Worm (Caenorhabditis elegans) whole organism, young adult: ENCODE measurements around the gene clec-80.
A peak's percentile ranks its signal among the peaks of the same experiment; 100 is the strongest.

Experiments
- B0035.1 ChIP-seq: sonication (generic microtip); optimal IDR thresholded peaks from 2 replicates; lab custom pipeline; 2016; ENCODE audit warnings: missing genetic modification characterization, mild to moderate bottlenecking, missing compliant biosample characterization, missing genotype, missing genetic modification reagents
- B0261.1 ChIP-seq: sonication (generic microtip); optimal IDR thresholded peaks from 2 replicates; lab custom pipeline; 2016; ENCODE audit warnings: mild to moderate bottlenecking, missing genetic modification characterization, moderate library complexity, missing compliant biosample characterization
- B0336.3 ChIP-seq: fragments of 200-800 bp; sonication (Bioruptor generic); IDR thresholded peaks from 2 replicates; pipeline ENCODE4 v1.3.6; 2022; ENCODE audit warnings: missing genetic modification characterization, missing compliant biosample characterization
- C06A6.2 ChIP-seq: fragments of 200-800 bp; sonication (Bioruptor generic); conservative IDR thresholded peaks from 2 replicates; pipeline ENCODE4 v1.3.6; 2022; ENCODE audit warnings: missing genetic modification characterization, missing compliant biosample characterization
- C17E4.6 ChIP-seq: fragments of 200-800 bp; sonication (Bioruptor generic); IDR thresholded peaks from 2 replicates; pipeline ENCODE4 v1.3.6; 2022; ENCODE audit warnings: missing genetic modification reagents, missing genetic modification characterization, missing compliant biosample characterization
- D2030.7 ChIP-seq: fragments of 200-800 bp; sonication (Bioruptor generic); IDR thresholded peaks from 2 replicates; pipeline ENCODE4 v1.3.6; 2022; ENCODE audit warnings: missing genetic modification reagents, missing genetic modification characterization, missing compliant biosample characterization
- F10E7.11 ChIP-seq: sonication (generic microtip); optimal IDR thresholded peaks from 2 replicates; lab custom pipeline; 2017; ENCODE audit warnings: mild to moderate bottlenecking, missing genetic modification characterization, moderate library complexity, missing compliant biosample characterization
- F39B2.1 ChIP-seq: fragments of 200-800 bp; sonication (Bioruptor generic); IDR thresholded peaks from 2 replicates; pipeline ENCODE4 v1.3.6; 2022; ENCODE audit warnings: missing genetic modification reagents, missing genetic modification characterization, missing compliant biosample characterization
- F57A8.1 ChIP-seq: fragments of 200-800 bp; sonication (Bioruptor generic); optimal IDR thresholded peaks from 2 replicates; lab custom pipeline; 2018; ENCODE audit warnings: mild to moderate bottlenecking, missing genetic modification characterization, moderate library complexity, missing compliant biosample characterization
- Y56A3A.18 ChIP-seq: fragments of 200-800 bp; sonication (Bioruptor generic); IDR thresholded peaks from 2 replicates; pipeline ENCODE4 v1.3.6; 2022; ENCODE audit warnings: missing genetic modification reagents, missing genetic modification characterization, missing compliant biosample characterization
- Y95B8A.8 ChIP-seq: fragments of 200-800 bp; sonication (Bioruptor generic); IDR thresholded peaks from 2 replicates; pipeline ENCODE4 v1.3.6; 2022; ENCODE audit warnings: missing genetic modification reagents, missing genetic modification characterization, missing compliant biosample characterization
- akir-1 ChIP-seq: fragments of 200-800 bp; sonication (Bioruptor generic); optimal IDR thresholded peaks from 2 replicates; lab custom pipeline; 2018; ENCODE audit warnings: mild to moderate bottlenecking, missing genetic modification characterization, moderate library complexity, missing compliant biosample characterization
- attf-5 ChIP-seq: fragments of 200-800 bp; sonication (Bioruptor generic); optimal IDR thresholded peaks from 2 replicates; lab custom pipeline; 2018; ENCODE audit warnings: mild to moderate bottlenecking, missing genetic modification characterization, missing compliant biosample characterization
- bed-2 ChIP-seq: fragments of 200-800 bp; sonication (Bioruptor generic); IDR thresholded peaks from 2 replicates; pipeline ENCODE4 v1.3.6; 2022; ENCODE audit warnings: missing genetic modification reagents, missing genetic modification characterization, missing compliant biosample characterization
- ccch-3 ChIP-seq: fragments of 200-800 bp; sonication (Bioruptor generic); optimal IDR thresholded peaks from 2 replicates; lab custom pipeline; 2018; ENCODE audit warnings: mild to moderate bottlenecking, missing genetic modification characterization, missing compliant biosample characterization
- cebp-1 ChIP-seq, 2 experiments: fragments of 200-800 bp in 1 of 2; sonication (Bioruptor generic) in 1 of 2; sonication (generic microtip) in 1 of 2; IDR thresholded peaks in 1 of 2; optimal IDR thresholded peaks in 1 of 2; 2 replicates each; pipeline versions ENCODE4 v1.3.6 to Lab custom; 2017 to 2022; ENCODE audit warnings: missing compliant biosample characterization in 2 of 2, missing genetic modification characterization in 2 of 2, mild to moderate bottlenecking in 1 of 2, missing genetic modification reagents in 1 of 2, moderate library complexity in 1 of 2
- cebp-2 ChIP-seq: fragments of 200-800 bp; sonication (Bioruptor generic); IDR thresholded peaks from 2 replicates; pipeline ENCODE4 v1.3.6; 2022; ENCODE audit warnings: missing genetic modification characterization, missing compliant biosample characterization
- ceh-100 ChIP-seq: fragments of 200-800 bp; sonication (Bioruptor generic); IDR thresholded peaks from 2 replicates; pipeline ENCODE4 v1.3.6; 2022; ENCODE audit warnings: missing genetic modification reagents, missing genetic modification characterization, missing compliant biosample characterization
- dox-1 ChIP-seq: fragments of 200-800 bp; sonication (Bioruptor generic); IDR thresholded peaks from 2 replicates; pipeline ENCODE4 v1.3.6; 2022; ENCODE audit warnings: missing genetic modification reagents, missing genetic modification characterization, missing compliant biosample characterization
- dpl-1 ChIP-seq: fragments of 150-350 bp; optimal IDR thresholded peaks from 2 replicates; lab custom pipeline; 2014; ENCODE audit warnings: missing biosample characterization, missing genetic modification reagents, missing genetic modification characterization
- egrh-3 ChIP-seq: fragments of 200-800 bp; sonication (Bioruptor generic); IDR thresholded peaks from 2 replicates; pipeline ENCODE4 v1.3.6; 2022; ENCODE audit warnings: missing genetic modification reagents, missing genetic modification characterization, missing compliant biosample characterization
- ekl-4 ChIP-seq: fragments of 200-800 bp; sonication (Bioruptor generic); IDR thresholded peaks from 2 replicates; pipeline ENCODE4 v1.3.6; 2022; ENCODE audit warnings: missing genetic modification reagents, missing genetic modification characterization, missing compliant biosample characterization
- ets-4 ChIP-seq: fragments of 200-800 bp; sonication (Bioruptor generic); optimal IDR thresholded peaks from 2 replicates; lab custom pipeline; 2018; ENCODE audit warnings: mild to moderate bottlenecking, missing genetic modification characterization, missing compliant biosample characterization
- fkh-3 ChIP-seq: sonication (generic microtip); optimal IDR thresholded peaks from 2 replicates; lab custom pipeline; 2016; ENCODE audit warnings: mild to moderate bottlenecking, missing genetic modification characterization, missing compliant biosample characterization
- gei-17 ChIP-seq: fragments of 200-800 bp; sonication (Bioruptor generic); optimal IDR thresholded peaks from 2 replicates; lab custom pipeline; 2018; ENCODE audit warnings: mild to moderate bottlenecking, missing genetic modification characterization, missing compliant biosample characterization
- him-1 ChIP-seq: sonication (generic microtip); optimal IDR thresholded peaks from 2 replicates; lab custom pipeline; 2016; ENCODE audit warnings: missing genotype, missing genetic modification reagents, missing genetic modification characterization, missing compliant biosample characterization
- hmg-20 ChIP-seq: fragments of 200-800 bp; sonication (Bioruptor generic); IDR thresholded peaks from 2 replicates; pipeline ENCODE4 v1.3.6; 2022; ENCODE audit warnings: missing genetic modification reagents, missing genetic modification characterization, missing compliant biosample characterization
- lag-1 ChIP-seq: fragments of 200-800 bp; sonication (Bioruptor generic); IDR thresholded peaks from 2 replicates; pipeline ENCODE4 v1.3.6; 2022; ENCODE audit warnings: missing genetic modification reagents, missing genetic modification characterization, missing compliant biosample characterization
- lsy-27 ChIP-seq: sonication (generic microtip); optimal IDR thresholded peaks from 2 replicates; lab custom pipeline; 2017; ENCODE audit warnings: missing genetic modification characterization, mild to moderate bottlenecking, missing compliant biosample characterization, antibody characterized with exemption, missing genotype, borderline replicate concordance; ENCODE audit not compliant: insufficient read depth
- madf-3 ChIP-seq: fragments of 200-800 bp; sonication (Bioruptor generic); IDR thresholded peaks from 2 replicates; pipeline ENCODE4 v1.3.6; 2022; ENCODE audit warnings: missing genetic modification reagents, missing genetic modification characterization, missing compliant biosample characterization
- mel-28 ChIP-seq: sonication (generic microtip); optimal IDR thresholded peaks from 2 replicates; lab custom pipeline; 2016; ENCODE audit warnings: borderline replicate concordance, mild to moderate bottlenecking, missing genetic modification characterization, missing compliant biosample characterization
- nhr-120 ChIP-seq: fragments of 200-800 bp; sonication (Bioruptor generic); IDR thresholded peaks from 2 replicates; pipeline ENCODE4 v1.3.6; 2022; ENCODE audit warnings: missing genetic modification characterization, missing compliant biosample characterization
- nhr-27 ChIP-seq: fragments of 200-800 bp; sonication (Bioruptor generic); optimal IDR thresholded peaks from 2 replicates; lab custom pipeline; 2018; ENCODE audit warnings: mild to moderate bottlenecking, missing genetic modification characterization, moderate library complexity, missing compliant biosample characterization
- nhr-80 ChIP-seq: sonication (generic microtip); optimal IDR thresholded peaks from 2 replicates; lab custom pipeline; 2016; ENCODE audit warnings: missing genetic modification characterization, missing compliant biosample characterization
- nhr-90 ChIP-seq: sonication (generic microtip); optimal IDR thresholded peaks from 2 replicates; lab custom pipeline; 2016; ENCODE audit warnings: missing genotype, mild to moderate bottlenecking, missing genetic modification characterization, missing compliant biosample characterization
- pha-4 ChIP-seq: fragments of 150-350 bp; sonication (generic microtip); optimal IDR thresholded peaks from 2 replicates; lab custom pipeline; 2014; ENCODE audit warnings: missing biosample characterization, missing genetic modification reagents, missing genetic modification characterization
- sea-2 ChIP-seq: fragments of 200-800 bp; sonication (Bioruptor generic); IDR thresholded peaks from 2 replicates; pipeline ENCODE4 v1.3.6; 2022; ENCODE audit warnings: missing genetic modification characterization, missing compliant biosample characterization
- snpc-1.1 ChIP-seq: sonication (generic microtip); optimal IDR thresholded peaks from 2 replicates; lab custom pipeline; 2017; ENCODE audit warnings: missing genetic modification characterization, mild to moderate bottlenecking, missing compliant biosample characterization, antibody characterized with exemption, moderate library complexity, missing genotype, missing genetic modification reagents; ENCODE audit not compliant: insufficient read depth
- snpc-1.3 ChIP-seq: sonication (generic microtip); optimal IDR thresholded peaks from 2 replicates; lab custom pipeline; 2017; ENCODE audit warnings: missing genetic modification characterization, mild to moderate bottlenecking, missing compliant biosample characterization, antibody characterized with exemption, moderate library complexity, missing genotype, missing genetic modification reagents; ENCODE audit not compliant: insufficient read depth
- somi-1 ChIP-seq: fragments of 200-800 bp; sonication (Bioruptor generic); optimal IDR thresholded peaks from 2 replicates; lab custom pipeline; 2018; ENCODE audit warnings: mild to moderate bottlenecking, missing genetic modification characterization, missing compliant biosample characterization
- tbp1 ChIP-seq: fragments of 200-800 bp; sonication (Bioruptor generic); optimal IDR thresholded peaks from 2 replicates; lab custom pipeline; 2018; ENCODE audit warnings: mild to moderate bottlenecking, missing genetic modification characterization, missing compliant biosample characterization
- tbx-9 ChIP-seq: sonication (generic microtip); optimal IDR thresholded peaks from 2 replicates; lab custom pipeline; 2016; ENCODE audit warnings: borderline replicate concordance, missing genetic modification characterization, inconsistent platforms, missing compliant biosample characterization
- xnd-1 ChIP-seq: sonication (generic microtip); optimal IDR thresholded peaks from 2 replicates; lab custom pipeline; 2016; ENCODE audit warnings: missing genotype, missing genetic modification reagents, missing genetic modification characterization, missing compliant biosample characterization
- zfh-2 ChIP-seq: fragments of 200-800 bp; sonication (Bioruptor generic); conservative IDR thresholded peaks from 2 replicates; pipeline ENCODE4 v1.3.6; 2022; ENCODE audit warnings: missing genetic modification reagents, missing genetic modification characterization, missing compliant biosample characterization
- zim-3 ChIP-seq: sonication (generic microtip); optimal IDR thresholded peaks from 2 replicates; lab custom pipeline; 2017; ENCODE audit warnings: mild to moderate bottlenecking, missing genetic modification characterization, moderate library complexity, missing compliant biosample characterization
- ztf-25 ChIP-seq: fragments of 200-800 bp; sonication (Bioruptor generic); IDR thresholded peaks from 2 replicates; pipeline ENCODE4 v1.3.6; 2022; ENCODE audit warnings: missing genetic modification reagents, missing genetic modification characterization, missing compliant biosample characterization
- ztf-26 ChIP-seq: sonication (generic microtip); optimal IDR thresholded peaks from 2 replicates; lab custom pipeline; 2017; ENCODE audit warnings: missing genetic modification characterization, missing compliant biosample characterization
- ztf-3 ChIP-seq: fragments of 200-800 bp; sonication (Bioruptor generic); optimal IDR thresholded peaks from 2 replicates; lab custom pipeline; 2018; ENCODE audit warnings: mild to moderate bottlenecking, missing genetic modification characterization, missing compliant biosample characterization

The clec-80 gene

ce11 chrIV:2774500-2774899 is 49.0 kb upstream of the clec-80 start (continued):
- TF ChIP-seq snpc-1.3 (tag; lab: Kevin White, UChicago) (no peak), C06A6.2 (peak; percentile 78; the same call in 1 of the 2 replicates), fkh-3 (no peak), lsy-27 (tag; lab: Kevin White, UChicago) (no peak), nhr-90 (tag; lab: Kevin White, UChicago) (no peak), hmg-20 (GFP tag; lab: Robert Waterston, UW) (no peak), B0336.3 (peak; percentile 71), lag-1 (no peak), ccch-3 (no peak), ztf-25 (GFP tag; lab: Robert Waterston, UW) (no peak), madf-3 (GFP tag; lab: Robert Waterston, UW) (0 out of 2 replicates have a peak, but pooled peaks have one; percentile 56), Y56A3A.18 (GFP tag; lab: Robert Waterston, UW) (0 out of 2 replicates have a peak, but pooled peaks have one; percentile 38), bed-2 (no peak), B0261.1 (no peak), attf-5 (GFP tag; lab: Kevin White, UChicago) (peak; percentile 65), snpc-1.1 (tag; lab: Kevin White, UChicago) (no peak), akir-1 (GFP tag; lab: Kevin White, UChicago) (no peak), zim-3 (tag; lab: Kevin White, UChicago) (no peak), Y95B8A.8 (GFP tag; lab: Robert Waterston, UW) (0 out of 2 replicates have a peak, but pooled peaks have one; percentile 25), him-1 (no peak), dox-1 (GFP tag; lab: Robert Waterston, UW) (peak; percentile 65), cebp-2 (no peak), zfh-2 (GFP tag; lab: Robert Waterston, UW) (peak; percentile 60; the same call in 1 of the 2 replicates), ekl-4 (GFP tag; lab: Robert Waterston, UW) (peak; percentile 83), D2030.7 (GFP tag; lab: Robert Waterston, UW) (no peak), pha-4 (tag; lab: Kevin White, UChicago) (peak; percentile 79), F57A8.1 (no peak), F10E7.11 (tag; lab: Kevin White, UChicago) (no peak), ets-4 (GFP tag; lab: Kevin White, UChicago) (no peak), ztf-3 (GFP tag; lab: Kevin White, UChicago) (no peak), nhr-80 (tag; lab: Kevin White, UChicago) (peak; percentile 26), cebp-1 (GFP tag; IDR thresholded peaks at IDR 0.05; lab: Robert Waterston, UW) (no peak), cebp-1 (tag; optimal IDR thresholded peaks at IDR 0.05; lab: Kevin White, UChicago) (peak; percentile 77), dpl-1 (no peak), C17E4.6 (no peak), tbp1 (GFP tag; lab: Kevin White, UChicago) (peak; percentile 45), gei-17 (GFP tag; lab: Kevin White, UChicago) (peak; percentile 6), sea-2 (GFP tag; lab: Robert Waterston, UW) (no peak), nhr-120 (GFP tag; lab: Robert Waterston, UW) (no peak), F39B2.1 (GFP tag; lab: Robert Waterston, UW) (no peak), ceh-100 (GFP tag; lab: Robert Waterston, UW) (no peak), mel-28 (tag; lab: Kevin White, UChicago) (no peak), ztf-26 (peak; percentile 41), egrh-3 (0 out of 2 replicates have a peak, but pooled peaks have one; percentile 28), nhr-27 (no peak), somi-1 (GFP tag; lab: Kevin White, UChicago) (peak; percentile 20), tbx-9 (no peak), xnd-1 (tag; lab: Kevin White, UChicago) (no peak), B0035.1 (tag; lab: Kevin White, UChicago) (no peak)
